Fruit fly (Drosophila melanogaster): ENCODE measurements around the gene Blos4.

- TF ChIP-seq CG9705 (GFP tag; optimal IDR thresholded peaks at IDR 0.05) (no peak), psq (GFP tag; optimal IDR thresholded peaks at IDR 0.05) (no peak), Dfd (GFP tag; optimal IDR thresholded peaks at IDR 0.05) (no peak), br (GFP tag; optimal IDR thresholded peaks at IDR 0.05) (no peak)
Measured at dm6 chr3L:10909612-10910011, 30.7 kb downstream of the Blos4 start.
